Fruit fly (Drosophila melanogaster) whole organism, embryonic: Measurements from ENCODE around the gene CG4009.
A peak's percentile ranks its signal among the peaks of the same experiment; 100 is the strongest.

Source experiments
- Abd-B ChIP-seq: fragments of 200-800 bp; sonication (Bioruptor generic); optimal IDR thresholded peaks from 2 replicates; lab custom pipeline; 2018; ENCODE audit warnings: missing biosample characterization, mild to moderate bottlenecking, missing genetic modification characterization, moderate library complexity
- Antp ChIP-seq: fragments of 200-800 bp; sonication (Bioruptor generic); optimal IDR thresholded peaks from 3 replicates; lab custom pipeline; 2016; ENCODE audit warnings: missing biosample characterization, missing genetic modification characterization
- B-H2 ChIP-seq: fragments of 200-800 bp; sonication (Bioruptor generic); optimal IDR thresholded peaks from 2 replicates; lab custom pipeline; 2018; ENCODE audit warnings: missing biosample characterization, mild to moderate bottlenecking, missing genetic modification characterization
- Bdp1 ChIP-seq: fragments of 200-800 bp; sonication (Bioruptor generic); optimal IDR thresholded peaks from 3 replicates; lab custom pipeline; 2016; ENCODE audit warnings: missing biosample characterization, missing genetic modification characterization
- BtbVII ChIP-seq: fragments of 200-800 bp; sonication (Bioruptor generic); optimal IDR thresholded peaks from 3 replicates; lab custom pipeline; 2017; ENCODE audit warnings: missing biosample characterization, mild to moderate bottlenecking, missing genetic modification characterization
- CG10462 ChIP-seq: fragments of 200-800 bp; sonication (Bioruptor generic); optimal IDR thresholded peaks from 2 replicates; lab custom pipeline; 2016; ENCODE audit warnings: missing biosample characterization, missing genetic modification characterization
- CG10543 ChIP-seq: fragments of 200-800 bp; sonication (Bioruptor generic); optimal IDR thresholded peaks from 3 replicates; lab custom pipeline; 2017; ENCODE audit warnings: missing biosample characterization, mild to moderate bottlenecking, missing genetic modification characterization, moderate library complexity
- CG11696 ChIP-seq: fragments of 200-800 bp; sonication (Bioruptor generic); IDR thresholded peaks from 2 replicates; pipeline ENCODE4 v1.3.6; 2022; ENCODE audit warnings: missing biosample characterization, missing genetic modification characterization
- CG1233 ChIP-seq: fragments of 200-800 bp; sonication (Bioruptor generic); optimal IDR thresholded peaks from 4 replicates; lab custom pipeline; 2018; ENCODE audit warnings: missing biosample characterization, mild to moderate bottlenecking, missing genetic modification characterization
- CG14710 ChIP-seq: fragments of 200-800 bp; sonication (Bioruptor generic); optimal IDR thresholded peaks from 3 replicates; lab custom pipeline; 2019; ENCODE audit warnings: missing biosample characterization, mild to moderate bottlenecking, missing genetic modification characterization, moderate library complexity
- CG15269 ChIP-seq: fragments of 200-800 bp; sonication (Bioruptor generic); optimal IDR thresholded peaks from 2 replicates; lab custom pipeline; 2018; ENCODE audit warnings: missing biosample characterization, mild to moderate bottlenecking, missing genetic modification characterization, moderate library complexity
- CG18476 ChIP-seq: fragments of 200-800 bp; sonication (Bioruptor generic); optimal IDR thresholded peaks from 2 replicates; lab custom pipeline; 2016; ENCODE audit warnings: missing biosample characterization, mild to moderate bottlenecking, missing genetic modification characterization
- CG34422 ChIP-seq: fragments of 200-800 bp; sonication (Bioruptor generic); IDR thresholded peaks from 3 replicates; pipeline ENCODE4 v1.3.6; 2022; ENCODE audit warnings: missing biosample characterization, missing genetic modification characterization
- CG5953 ChIP-seq: fragments of 200-800 bp; sonication (Bioruptor generic); IDR thresholded peaks from 2 replicates; pipeline ENCODE4 v1.3.6; 2022; ENCODE audit warnings: missing biosample characterization, missing genetic modification characterization
- CG7372 ChIP-seq: fragments of 200-800 bp; sonication (Bioruptor generic); IDR thresholded peaks from 2 replicates; pipeline ENCODE4 v1.3.6; 2022; ENCODE audit warnings: missing biosample characterization, missing genetic modification characterization
- CG7839 ChIP-seq: fragments of 200-800 bp; sonication (Bioruptor generic); optimal IDR thresholded peaks from 3 replicates; lab custom pipeline; 2018; ENCODE audit warnings: missing biosample characterization, mild to moderate bottlenecking, missing genetic modification characterization, moderate library complexity
- CG7928 ChIP-seq: fragments of 200-800 bp; sonication (Bioruptor generic); optimal IDR thresholded peaks from 2 replicates; lab custom pipeline; 2017; ENCODE audit warnings: missing biosample characterization, mild to moderate bottlenecking, missing genetic modification characterization
- CG8281 ChIP-seq: fragments of 200-800 bp; sonication (Bioruptor generic); optimal IDR thresholded peaks from 2 replicates; lab custom pipeline; 2018; ENCODE audit warnings: missing biosample characterization, mild to moderate bottlenecking, missing genetic modification characterization, moderate library complexity
- CG8290 ChIP-seq, 3 experiments: fragments of 200-800 bp; sonication (Bioruptor generic); optimal IDR thresholded peaks; 2 replicates each; lab custom pipeline; 2016 to 2019; ENCODE audit warnings: missing biosample characterization in 3 of 3, missing genetic modification characterization in 3 of 3, mild to moderate bottlenecking in 2 of 3, moderate library complexity in 1 of 3
- Eip74EF ChIP-seq, 2 experiments: fragments of 200-800 bp in 1 of 2; fragments of >200 bp in 1 of 2; sonication (Bioruptor generic) in 1 of 2; optimal IDR thresholded peaks; 2 replicates each; lab custom pipeline; 2017 to 2019; ENCODE audit warnings: missing biosample characterization in 2 of 2, missing genetic modification characterization in 2 of 2, mild to moderate bottlenecking in 1 of 2, moderate library complexity in 1 of 2
- Gug ChIP-seq: fragments of 200-800 bp; sonication (Bioruptor generic); IDR thresholded peaks from 4 replicates; pipeline ENCODE4 v1.3.6; 2022; ENCODE audit warnings: missing biosample characterization, missing genetic modification characterization
- Jarid2 ChIP-seq: fragments of 200-800 bp; sonication (Bioruptor generic); optimal IDR thresholded peaks from 3 replicates; lab custom pipeline; 2017; ENCODE audit warnings: mild to moderate bottlenecking, missing biosample characterization, missing genetic modification reagents, missing genetic modification characterization
- Max ChIP-seq: fragments of 200-800 bp; sonication (Bioruptor generic); optimal IDR thresholded peaks from 2 replicates; lab custom pipeline; 2016; ENCODE audit warnings: missing biosample characterization, mild to moderate bottlenecking, missing genetic modification characterization
- Mes4 ChIP-seq: fragments of 200-800 bp; sonication (Bioruptor generic); optimal IDR thresholded peaks from 2 replicates; lab custom pipeline; 2016; ENCODE audit warnings: missing biosample characterization, missing genetic modification characterization
- Scr ChIP-seq: fragments of 200-800 bp; sonication (Bioruptor generic); IDR thresholded peaks from 2 replicates; pipeline ENCODE4 v1.3.6; 2022; ENCODE audit warnings: missing biosample characterization, missing genetic modification characterization; ENCODE audit not compliant: partially characterized antibody
- Side ChIP-seq: fragments of 200-800 bp; sonication (Bioruptor generic); optimal IDR thresholded peaks from 2 replicates; lab custom pipeline; 2016; ENCODE audit warnings: missing biosample characterization, missing genetic modification characterization
- bab2 ChIP-seq: fragments of 200-800 bp; sonication (Bioruptor generic); optimal IDR thresholded peaks from 2 replicates; lab custom pipeline; 2016; ENCODE audit warnings: missing biosample characterization, missing genetic modification characterization
- cas ChIP-seq: fragments of 200-800 bp; sonication (Bioruptor generic); IDR thresholded peaks from 2 replicates; pipeline ENCODE4 v1.3.6; 2022; ENCODE audit warnings: missing biosample characterization, missing genetic modification characterization
- croc ChIP-seq: fragments of 200-800 bp; sonication (Bioruptor generic); conservative IDR thresholded peaks from 3 replicates; pipeline ENCODE4 v1.3.6; 2022; ENCODE audit warnings: missing biosample characterization, missing genetic modification characterization
- crol ChIP-seq: fragments of 200-800 bp; sonication (Bioruptor generic); IDR thresholded peaks from 2 replicates; pipeline ENCODE4 v1.3.6; 2022; ENCODE audit warnings: missing biosample characterization, missing genetic modification characterization
- cwo ChIP-seq: fragments of 200-800 bp; sonication (Bioruptor generic); optimal IDR thresholded peaks from 3 replicates; lab custom pipeline; 2017; ENCODE audit warnings: missing biosample characterization, missing genetic modification characterization, mild to moderate bottlenecking, moderate library complexity, missing genetic modification reagents
- dpn ChIP-seq, 2 experiments: fragments of 200-800 bp; sonication (Bioruptor generic); optimal IDR thresholded peaks; 3 replicates each; lab custom pipeline; 2016; ENCODE audit warnings: missing biosample characterization in 2 of 2, missing genetic modification characterization in 2 of 2
- fd102C ChIP-seq: fragments of 200-800 bp; sonication (Bioruptor generic); optimal IDR thresholded peaks from 2 replicates; lab custom pipeline; 2018; ENCODE audit warnings: missing biosample characterization, mild to moderate bottlenecking, missing genetic modification characterization, moderate library complexity
- gce ChIP-seq: fragments of 200-800 bp; sonication (Bioruptor generic); IDR thresholded peaks from 3 replicates; pipeline ENCODE4 v1.3.6; 2022; ENCODE audit warnings: missing biosample characterization, missing genetic modification characterization
- gfzf ChIP-seq: fragments of 200-800 bp; sonication (Bioruptor generic); optimal IDR thresholded peaks from 2 replicates; lab custom pipeline; 2016; ENCODE audit warnings: missing biosample characterization, mild to moderate bottlenecking, missing genetic modification characterization, moderate library complexity
- jigr1 ChIP-seq: fragments of 200-800 bp; sonication (Bioruptor generic); IDR thresholded peaks from 3 replicates; pipeline ENCODE4 v1.3.6; 2022; ENCODE audit warnings: missing biosample characterization, missing genetic modification characterization
- kni ChIP-seq: fragments of 200-800 bp; sonication (Bioruptor generic); optimal IDR thresholded peaks from 3 replicates; lab custom pipeline; 2017; ENCODE audit warnings: mild to moderate bottlenecking, missing biosample characterization, missing genetic modification reagents, missing genetic modification characterization
- mld ChIP-seq: fragments of 200-800 bp; sonication (Bioruptor generic); IDR thresholded peaks from 3 replicates; pipeline ENCODE4 v1.3.6; 2022; ENCODE audit warnings: missing biosample characterization, missing genetic modification characterization; ENCODE audit not compliant: partially characterized antibody
- nau ChIP-seq: fragments of 200-800 bp; sonication (Bioruptor generic); optimal IDR thresholded peaks from 3 replicates; lab custom pipeline; 2017; ENCODE audit warnings: missing biosample characterization, mild to moderate bottlenecking, missing genetic modification characterization, missing genetic modification reagents
- nmo ChIP-seq: fragments of 200-800 bp; sonication (Bioruptor generic); optimal IDR thresholded peaks from 2 replicates; lab custom pipeline; 2018; ENCODE audit warnings: missing biosample characterization, mild to moderate bottlenecking, missing genetic modification characterization, moderate library complexity
- oc ChIP-seq: fragments of 200-800 bp; sonication (Bioruptor generic); optimal IDR thresholded peaks from 2 replicates; lab custom pipeline; 2018; ENCODE audit warnings: missing biosample characterization, mild to moderate bottlenecking, missing genetic modification characterization, moderate library complexity
- p53 ChIP-seq: fragments of 200-800 bp; sonication (Bioruptor generic); optimal IDR thresholded peaks from 2 replicates; lab custom pipeline; 2016; ENCODE audit warnings: missing biosample characterization, missing genetic modification characterization
- pzg ChIP-seq: fragments of 200-800 bp; sonication (Bioruptor generic); optimal IDR thresholded peaks from 3 replicates; lab custom pipeline; 2018; ENCODE audit warnings: missing biosample characterization, mild to moderate bottlenecking, missing genetic modification characterization, moderate library complexity
- sd ChIP-seq: fragments of 200-800 bp; sonication (Bioruptor generic); optimal IDR thresholded peaks from 3 replicates; lab custom pipeline; 2018; ENCODE audit warnings: missing biosample characterization, mild to moderate bottlenecking, missing genetic modification characterization, moderate library complexity
- sima ChIP-seq: fragments of 200-800 bp; sonication (Bioruptor generic); optimal IDR thresholded peaks from 2 replicates; lab custom pipeline; 2016; ENCODE audit warnings: missing biosample characterization, missing genetic modification characterization
- trem ChIP-seq: fragments of 200-800 bp; optimal IDR thresholded peaks from 3 replicates; lab custom pipeline; 2019; ENCODE audit warnings: missing biosample characterization, mild to moderate bottlenecking, missing genetic modification characterization, moderate library complexity
- twi ChIP-seq: fragments of 200-800 bp; optimal IDR thresholded peaks from 2 replicates; lab custom pipeline; 2019; ENCODE audit warnings: missing biosample characterization, mild to moderate bottlenecking, missing genetic modification characterization, moderate library complexity
- tx ChIP-seq: fragments of 200-800 bp; sonication (Bioruptor generic); optimal IDR thresholded peaks from 2 replicates; lab custom pipeline; 2016; ENCODE audit warnings: missing biosample characterization, missing genetic modification characterization
- zfh2 ChIP-seq: fragments of 200-800 bp; sonication (Bioruptor generic); optimal IDR thresholded peaks from 2 replicates; lab custom pipeline; 2016; ENCODE audit warnings: missing biosample characterization, missing genetic modification characterization

CG4009 gene

dm6 chr3R:17052465-17053149, 16.8 kb upstream of the CG4009 start (continued):
- TF ChIP-seq CG8290 (GFP tag; optimal IDR thresholded peaks at IDR 0.05; lab: Kevin White, UChicago), result no peak
- TF ChIP-seq CG8290 (tag; optimal IDR thresholded peaks at IDR 0.05; lab: Kevin White, UChicago), result no peak
- TF ChIP-seq CG7372 (GFP tag; lab: Robert Waterston, UW), result no peak
- TF ChIP-seq gce (GFP tag; lab: Robert Waterston, UW), result no peak
- no peak for TF ChIP-seq CG5953 (GFP tag; lab: Robert Waterston, UW)
- no peak for TF ChIP-seq Bdp1 (GFP tag; lab: Kevin White, UChicago)
- TF ChIP-seq croc, result peak; percentile 46; the same call in 2 of the 3 replicates
- peak; percentile 56 for TF ChIP-seq CG1233 (GFP tag; lab: Kevin White, UChicago)
- TF ChIP-seq BtbVII (GFP tag; lab: Kevin White, UChicago), result no peak
- TF ChIP-seq twi, result peak; percentile 71
- TF ChIP-seq CG8281, result no peak
- TF ChIP-seq sima (GFP tag; lab: Kevin White, UChicago), result no peak
- TF ChIP-seq nmo, result peak; percentile 66
- no peak for TF ChIP-seq Scr (GFP tag; lab: Robert Waterston, UW)
- peak; percentile 28 for TF ChIP-seq CG7839
- no peak for TF ChIP-seq Mes4 (GFP tag; lab: Kevin White, UChicago)
- no peak for TF ChIP-seq cwo (GFP tag; lab: Kevin White, UChicago)
- TF ChIP-seq dpn (GFP tag; optimal IDR thresholded peaks at IDR 0.05; lab: Kevin White, UChicago), result no peak
- no peak for TF ChIP-seq oc (tag; lab: Kevin White, UChicago)
- peak; percentile 68; the same call in 2 of the 3 replicates for TF ChIP-seq CG34422 (GFP tag; lab: Robert Waterston, UW)
- no peak for TF ChIP-seq Antp (GFP tag; lab: Kevin White, UChicago)
- TF ChIP-seq crol (GFP tag; lab: Robert Waterston, UW), result no peak
- peak; percentile 23 for TF ChIP-seq Abd-B (GFP tag; lab: Kevin White, UChicago)
- no peak for TF ChIP-seq pzg (GFP tag; lab: Kevin White, UChicago)
- no peak for TF ChIP-seq CG11696 (GFP tag; lab: Robert Waterston, UW)
- no peak for TF ChIP-seq mld (GFP tag; lab: Robert Waterston, UW)
- TF ChIP-seq kni (GFP tag; lab: Kevin White, UChicago), result peak; percentile 73
- TF ChIP-seq Side (GFP tag; lab: Kevin White, UChicago), result no peak
- TF ChIP-seq p53 (GFP tag; lab: Kevin White, UChicago), result no peak
- no peak for TF ChIP-seq Eip74EF (GFP tag; optimal IDR thresholded peaks at IDR 0.05; lab: Kevin White, UChicago)
- TF ChIP-seq Gug (GFP tag; lab: Robert Waterston, UW), result no peak
- TF ChIP-seq CG15269 (tag; lab: Kevin White, UChicago), result no peak
- peak; percentile 20 for TF ChIP-seq CG18476 (GFP tag; lab: Kevin White, UChicago)
- peak; percentile 52 for TF ChIP-seq trem (tag; lab: Kevin White, UChicago)
- no peak for TF ChIP-seq nau (GFP tag; lab: Kevin White, UChicago)
- TF ChIP-seq Max (GFP tag; lab: Kevin White, UChicago), result peak; percentile 18
- no peak for TF ChIP-seq CG7928 (GFP tag; lab: Kevin White, UChicago)
- no peak for TF ChIP-seq zfh2
- no peak for TF ChIP-seq cas
- no peak for TF ChIP-seq gfzf (GFP tag; lab: Kevin White, UChicago)
- TF ChIP-seq jigr1 (GFP tag; lab: Robert Waterston, UW), result no peak
- TF ChIP-seq fd102C (GFP tag; lab: Kevin White, UChicago), result peak; percentile 81
- no peak for TF ChIP-seq CG10543 (GFP tag; lab: Kevin White, UChicago)
- no peak for TF ChIP-seq tx (GFP tag; lab: Kevin White, UChicago)
- no peak for TF ChIP-seq sd
- no peak for TF ChIP-seq bab2 (GFP tag; lab: Kevin White, UChicago)
- peak; percentile 79 for TF ChIP-seq CG14710 (tag; lab: Kevin White, UChicago)
- TF ChIP-seq B-H2 (GFP tag; lab: Kevin White, UChicago), result no peak
- no peak for TF ChIP-seq Jarid2 (GFP tag; lab: Kevin White, UChicago)
- TF ChIP-seq CG10462 (GFP tag; lab: Kevin White, UChicago), result no peak
